Fruit fly (Drosophila melanogaster) Kc167 (cell line): ENCODE measurements around the gene Atg2.

Source experiments
- Myc ChIP-seq: fragments of >200 bp; optimal IDR thresholded peaks from 2 replicates; lab custom pipeline; 2017; ENCODE audit warnings: missing external identifiers
- Sin3A ChIP-seq: fragments of >200 bp; optimal IDR thresholded peaks from 2 replicates; lab custom pipeline; 2018; ENCODE audit warnings: missing external identifiers
- h ChIP-seq: fragments of >200 bp; optimal IDR thresholded peaks from 3 replicates; lab custom pipeline; 2018; ENCODE audit warnings: missing external identifiers

dm6 chr3L:2829916-2830315 is 55.8 kb downstream of the Atg2 start:
- TF ChIP-seq h (lab: Kevin White, UChicago) (no peak), Sin3A (lab: Kevin White, UChicago) (no peak), Myc (lab: Kevin White, UChicago) (no peak)
